Fruit fly (Drosophila melanogaster) whole organism, pupa: ENCODE results near the gene TfIIA-S-2.
A peak's percentile ranks its signal among the peaks of the same experiment; 100 is the strongest.

Experiments
- CG10348 ChIP-seq: fragments of 200-800 bp; sonication (Bioruptor generic); IDR thresholded peaks from 2 replicates; pipeline ENCODE4 v1.3.6; 2022; ENCODE audit warnings: missing biosample characterization, missing genetic modification characterization
- CG12605 ChIP-seq: fragments of 200-800 bp; sonication (Bioruptor generic); IDR thresholded peaks from 2 replicates; pipeline ENCODE4 v1.3.6; 2022; ENCODE audit warnings: missing biosample characterization, missing genetic modification characterization
- CG13204 ChIP-seq: fragments of 200-800 bp; sonication (Bioruptor generic); optimal IDR thresholded peaks from 2 replicates; lab custom pipeline; 2018; ENCODE audit warnings: missing biosample characterization, mild to moderate bottlenecking, missing genetic modification characterization, moderate library complexity
- CG14655 ChIP-seq: fragments of 200-800 bp; sonication (Bioruptor generic); optimal IDR thresholded peaks from 3 replicates; lab custom pipeline; 2017; ENCODE audit warnings: mild to moderate bottlenecking, missing biosample characterization, missing genetic modification reagents, missing genetic modification characterization
- CG15710 ChIP-seq: fragments of 200-800 bp; sonication (Bioruptor generic); optimal IDR thresholded peaks from 2 replicates; lab custom pipeline; 2018; ENCODE audit warnings: missing biosample characterization, mild to moderate bottlenecking, missing genetic modification characterization, moderate library complexity
- CG17806 ChIP-seq: fragments of 200-800 bp; sonication (Bioruptor generic); optimal IDR thresholded peaks from 2 replicates; lab custom pipeline; 2018; ENCODE audit warnings: missing biosample characterization, mild to moderate bottlenecking, missing genetic modification characterization, moderate library complexity
- CG32121 ChIP-seq: fragments of 200-800 bp; sonication (Bioruptor generic); IDR thresholded peaks from 2 replicates; pipeline ENCODE4 v1.3.6; 2022; ENCODE audit warnings: missing biosample characterization, missing genetic modification characterization
- CG34367 ChIP-seq: fragments of 200-800 bp; sonication (Bioruptor generic); optimal IDR thresholded peaks from 2 replicates; lab custom pipeline; 2018; ENCODE audit warnings: missing biosample characterization, mild to moderate bottlenecking, missing genetic modification characterization
- CG4496 ChIP-seq: fragments of 200-800 bp; sonication (Bioruptor generic); IDR thresholded peaks from 3 replicates; pipeline ENCODE4 v1.3.6; 2022; ENCODE audit warnings: missing biosample characterization, missing genetic modification characterization
- CG8159 ChIP-seq: fragments of 200-800 bp; sonication (Bioruptor generic); optimal IDR thresholded peaks from 3 replicates; lab custom pipeline; 2018; ENCODE audit warnings: missing biosample characterization, mild to moderate bottlenecking, missing genetic modification characterization, moderate library complexity
- CG8301 ChIP-seq: fragments of 200-800 bp; sonication (Bioruptor generic); optimal IDR thresholded peaks from 2 replicates; lab custom pipeline; 2018; ENCODE audit warnings: missing biosample characterization, mild to moderate bottlenecking, missing genetic modification characterization
- CG9948 ChIP-seq: fragments of 200-800 bp; sonication (Bioruptor generic); optimal IDR thresholded peaks from 2 replicates; lab custom pipeline; 2018; ENCODE audit warnings: missing biosample characterization, mild to moderate bottlenecking, missing genetic modification characterization, moderate library complexity
- D1 ChIP-seq: fragments of 200-800 bp; sonication (Bioruptor generic); optimal IDR thresholded peaks from 2 replicates; lab custom pipeline; 2018; ENCODE audit warnings: missing biosample characterization, mild to moderate bottlenecking, missing genetic modification characterization, moderate library complexity
- EcR ChIP-seq: fragments of 200-800 bp; sonication (Bioruptor generic); optimal IDR thresholded peaks from 3 replicates; lab custom pipeline; 2019; ENCODE audit warnings: missing biosample characterization, missing genetic modification characterization, mild to moderate bottlenecking, moderate library complexity, missing genetic modification reagents
- Ets98B ChIP-seq: fragments of 200-800 bp; sonication (Bioruptor generic); IDR thresholded peaks from 2 replicates; pipeline ENCODE4 v1.3.6; 2022; ENCODE audit warnings: missing biosample characterization, missing genetic modification characterization
- Pif1A ChIP-seq: fragments of 200-800 bp; sonication (Bioruptor generic); optimal IDR thresholded peaks from 3 replicates; lab custom pipeline; 2016; ENCODE audit warnings: missing biosample characterization, missing genetic modification characterization
- Pif1B ChIP-seq: fragments of 200-800 bp; sonication (Bioruptor generic); optimal IDR thresholded peaks from 3 replicates; lab custom pipeline; 2016; ENCODE audit warnings: missing biosample characterization, missing genetic modification characterization
- Snoo ChIP-seq: fragments of 200-800 bp; sonication (Bioruptor generic); optimal IDR thresholded peaks from 3 replicates; lab custom pipeline; 2017; ENCODE audit warnings: missing biosample characterization, mild to moderate bottlenecking, missing genetic modification characterization, inconsistent platforms
- fd96Ca ChIP-seq: fragments of 200-800 bp; sonication (Bioruptor generic); IDR thresholded peaks from 3 replicates; pipeline ENCODE4 v1.3.6; 2022; ENCODE audit warnings: missing biosample characterization, missing genetic modification characterization
- gl ChIP-seq: fragments of 200-800 bp; sonication (Bioruptor generic); optimal IDR thresholded peaks from 2 replicates; lab custom pipeline; 2018; ENCODE audit warnings: missing biosample characterization, mild to moderate bottlenecking, missing genetic modification characterization
- rn ChIP-seq: fragments of 200-800 bp; sonication (Bioruptor generic); IDR thresholded peaks from 2 replicates; pipeline ENCODE4 v1.3.6; 2022; ENCODE audit warnings: missing biosample characterization, missing genetic modification characterization

Gene TfIIA-S-2

DNA sequence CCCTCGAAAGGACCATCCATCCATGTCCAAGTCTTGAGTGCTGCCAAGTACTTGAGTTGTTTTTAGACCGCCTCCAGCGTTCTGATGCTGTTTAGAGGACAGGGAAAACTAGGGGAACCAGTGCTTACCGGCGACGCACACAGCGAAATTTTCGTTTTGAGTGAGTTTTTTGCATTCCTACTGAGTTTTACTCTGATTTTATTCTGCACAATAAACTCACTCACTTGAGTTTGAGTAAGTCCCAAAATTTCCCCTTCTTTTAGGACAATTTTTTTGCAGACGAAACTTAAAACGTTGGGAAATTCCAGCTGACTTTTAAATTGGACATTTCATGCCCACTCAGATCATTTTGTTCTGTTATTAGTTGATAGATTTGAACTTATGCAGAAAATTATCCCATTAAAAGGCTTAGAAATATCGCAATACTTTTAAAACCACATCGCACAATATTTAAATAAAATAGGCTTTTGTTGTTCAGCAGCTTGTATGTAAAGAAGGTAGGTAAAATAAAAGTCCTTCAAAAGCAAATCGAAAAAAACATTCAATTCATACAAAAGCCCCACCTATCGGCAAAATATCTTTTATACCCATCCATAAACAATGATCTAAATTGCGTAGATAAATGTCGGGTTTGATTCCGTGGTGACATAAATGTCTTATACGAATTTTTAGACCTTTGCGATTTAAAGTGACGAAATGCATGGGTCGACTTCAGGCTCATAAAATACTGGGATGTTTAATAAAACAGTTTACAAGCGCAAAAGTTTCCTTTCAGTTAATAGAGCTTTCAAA, 1.8 kb downstream of the TfIIA-S-2 start:
- TF ChIP-seq CG34367 (no peak), Pif1B (GFP tag; lab: Kevin White, UChicago) (no peak), rn (GFP tag; lab: Robert Waterston, UW) (no peak), CG15710 (tag; lab: Kevin White, UChicago) (no peak), CG10348 (GFP tag; lab: Robert Waterston, UW) (no peak), gl (tag; lab: Kevin White, UChicago) (no peak)

DNA sequence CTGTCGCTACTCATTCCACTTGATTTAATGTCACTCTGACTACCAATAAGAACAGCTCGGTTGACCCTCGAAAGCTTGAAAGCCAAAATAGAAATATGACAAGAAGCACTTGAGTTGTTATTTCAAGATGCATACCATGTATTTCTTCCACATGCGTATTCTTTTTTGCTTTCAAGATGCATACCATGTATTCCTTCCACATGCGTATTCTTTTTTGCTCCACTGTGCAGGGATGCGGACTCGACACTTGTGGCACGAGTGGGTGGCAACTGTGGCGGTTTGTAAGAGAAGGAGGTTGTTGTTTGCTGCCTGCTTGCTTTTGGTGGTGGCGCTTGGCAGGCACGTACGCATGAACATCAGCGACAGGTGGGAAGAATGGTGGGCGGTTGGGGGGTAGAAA, 5.3 kb downstream of the TfIIA-S-2 start:
- TF ChIP-seq CG9948 (tag; lab: Kevin White, UChicago) (no peak), CG8301 (tag; lab: Kevin White, UChicago) (no peak), CG14655 (no peak), CG32121 (GFP tag; lab: Robert Waterston, UW) (no peak), CG10348 (GFP tag; lab: Robert Waterston, UW) (no peak), Pif1B (GFP tag; lab: Kevin White, UChicago) (no peak), EcR (GFP tag; lab: Kevin White, UChicago) (no peak), CG8159 (tag; lab: Kevin White, UChicago) (no peak), Pif1A (GFP tag; lab: Kevin White, UChicago) (no peak), D1 (tag; lab: Kevin White, UChicago) (no peak), gl (tag; lab: Kevin White, UChicago) (no peak), fd96Ca (GFP tag; lab: Robert Waterston, UW) (no peak), rn (GFP tag; lab: Robert Waterston, UW) (no peak), CG34367 (no peak), CG13204 (no peak), CG17806 (tag; lab: Kevin White, UChicago) (no peak), CG4496 (GFP tag; lab: Robert Waterston, UW) (no peak), Snoo (tag; lab: Kevin White, UChicago) (no peak), Ets98B (GFP tag; lab: Robert Waterston, UW) (no peak), CG12605 (GFP tag; lab: Robert Waterston, UW) (no peak)

DNA sequence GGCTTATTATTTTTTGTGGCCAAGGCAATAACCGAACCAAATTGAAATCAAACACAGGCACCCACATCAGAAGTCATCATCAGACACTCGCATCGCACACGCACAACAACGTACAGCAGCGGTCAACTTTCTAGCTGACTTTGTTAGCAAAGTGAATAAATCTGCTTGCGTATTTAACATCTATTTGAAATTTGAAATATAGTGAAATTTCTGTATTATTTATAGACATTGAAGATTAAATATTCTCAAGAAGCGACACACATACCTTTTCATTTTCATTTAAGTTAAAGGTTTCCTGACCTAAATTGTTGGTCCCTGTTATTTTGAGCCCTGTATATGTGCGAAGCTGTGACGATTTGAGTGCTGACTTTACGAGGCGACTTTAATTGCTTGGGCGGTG, 12.6 kb downstream of the TfIIA-S-2 start:
- no peak for TF ChIP-seq EcR (GFP tag; lab: Kevin White, UChicago)
- no peak for TF ChIP-seq CG9948 (tag; lab: Kevin White, UChicago)
- TF ChIP-seq gl (tag; lab: Kevin White, UChicago) = no peak
- no peak for TF ChIP-seq CG32121 (GFP tag; lab: Robert Waterston, UW)
- TF ChIP-seq CG8159 (tag; lab: Kevin White, UChicago) = peak; percentile 23
- no peak for TF ChIP-seq Pif1B (GFP tag; lab: Kevin White, UChicago)
- TF ChIP-seq CG12605 (GFP tag; lab: Robert Waterston, UW) = no peak
- no peak for TF ChIP-seq CG34367

DNA sequence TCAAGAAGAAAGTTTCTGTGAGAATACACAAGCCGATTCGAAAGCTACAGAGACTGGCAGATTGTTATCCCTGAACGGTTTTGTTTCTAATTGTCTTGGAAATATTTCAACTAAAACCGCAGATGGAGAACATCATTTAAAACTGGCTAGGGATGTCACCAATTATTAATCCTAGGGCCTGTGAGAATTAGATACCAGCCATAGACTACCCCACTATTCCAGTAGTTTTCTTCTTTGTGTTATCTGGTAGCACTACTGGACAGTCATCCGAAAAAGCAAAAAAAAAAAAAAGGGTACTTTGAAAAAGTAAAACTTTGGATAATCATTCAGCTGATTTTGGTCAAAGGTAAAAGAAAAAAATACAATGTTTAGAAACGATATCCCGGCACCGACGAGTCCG, 21.2 kb downstream of the TfIIA-S-2 start, which contains the start of gene CG18823:
Gene CG18823 (plus strand): TSS at position 301 of the 400 bp plus-strand sequence.
- TF ChIP-seq CG10348 (GFP tag; lab: Robert Waterston, UW) (no peak), Ets98B (GFP tag; lab: Robert Waterston, UW) (no peak), Snoo (tag; lab: Kevin White, UChicago) (no peak), EcR (GFP tag; lab: Kevin White, UChicago) (no peak), rn (GFP tag; lab: Robert Waterston, UW) (no peak), CG13204 (no peak)

DNA sequence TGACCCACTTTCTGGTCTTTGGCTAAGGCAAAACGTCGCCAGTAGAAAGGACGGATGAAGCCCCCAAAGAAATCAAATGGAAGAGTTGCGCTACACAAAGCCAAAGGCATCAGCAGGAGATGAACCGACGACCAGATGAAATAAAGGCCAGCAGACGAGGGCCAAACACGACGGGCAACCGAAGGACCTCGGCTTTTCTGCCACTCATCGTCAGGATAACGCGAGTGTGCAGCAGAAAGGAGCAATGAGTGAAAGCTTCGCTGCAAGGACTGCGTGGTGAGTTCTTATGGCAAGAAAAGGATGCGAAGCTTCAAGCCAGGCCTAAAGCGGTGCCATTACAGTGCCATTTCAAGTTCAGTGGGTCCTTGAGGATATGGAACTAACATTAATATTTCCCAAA, 25.5 kb downstream of the TfIIA-S-2 start:
- TF ChIP-seq EcR (GFP tag; lab: Kevin White, UChicago) (no peak), Pif1B (GFP tag; lab: Kevin White, UChicago) (no peak), gl (tag; lab: Kevin White, UChicago) (no peak), Snoo (tag; lab: Kevin White, UChicago) (no peak), CG8159 (tag; lab: Kevin White, UChicago) (no peak), CG10348 (GFP tag; lab: Robert Waterston, UW) (no peak), CG4496 (GFP tag; lab: Robert Waterston, UW) (no peak), D1 (tag; lab: Kevin White, UChicago) (no peak), Pif1A (GFP tag; lab: Kevin White, UChicago) (no peak)

DNA sequence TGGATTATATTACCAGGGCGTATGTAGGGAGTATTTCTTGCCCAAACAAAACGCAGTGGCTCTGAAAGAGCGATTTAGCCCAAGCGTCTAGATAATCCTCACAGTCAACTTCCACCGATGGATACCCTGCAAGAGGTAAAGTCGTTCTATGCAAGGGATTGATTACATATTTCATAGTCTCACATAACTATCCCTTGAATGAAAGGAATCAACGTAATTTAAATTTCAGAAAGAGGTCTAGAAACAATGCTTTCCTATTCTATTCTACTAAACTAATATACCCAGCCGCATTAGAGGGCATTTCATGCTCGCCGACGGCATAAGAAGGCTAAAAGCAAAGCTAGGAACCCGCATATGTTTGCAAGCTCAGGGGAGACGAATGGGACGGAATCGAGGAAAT, 44.6 kb downstream of the TfIIA-S-2 start:
- TF ChIP-seq CG8159 (tag; lab: Kevin White, UChicago) (peak; percentile 24), CG13204 (no peak), CG17806 (tag; lab: Kevin White, UChicago) (no peak), Ets98B (GFP tag; lab: Robert Waterston, UW) (no peak), CG15710 (tag; lab: Kevin White, UChicago) (peak; percentile 19), CG14655 (peak; percentile 7)
